Worm (Caenorhabditis elegans): ENCODE results near the gene acr-9.
A peak's percentile ranks its signal among the peaks of the same experiment; 100 is the strongest.

acr-9 gene

DNA sequence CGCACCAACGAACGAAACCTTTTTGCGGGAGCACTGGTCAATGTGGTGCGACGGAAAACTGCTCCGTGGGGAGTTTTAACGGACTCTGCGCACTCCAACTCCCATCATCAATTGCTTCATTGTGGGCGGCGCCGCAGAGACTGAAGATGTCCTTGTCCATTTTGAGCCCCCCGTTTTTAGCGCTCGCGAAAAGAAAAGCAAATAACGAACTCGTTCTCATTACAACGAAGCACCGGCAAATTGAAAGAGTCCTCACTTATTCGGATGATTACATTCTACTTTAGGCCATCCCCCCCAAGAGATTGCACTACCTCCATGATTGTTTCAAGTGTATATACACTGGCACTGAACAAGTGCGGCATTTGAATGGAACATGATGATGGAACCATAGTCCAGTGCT, at the start of gene acr-9:
Gene acr-9, minus strand, starts transcription at position 101 of the 400 bp plus-strand sequence.
- TF ChIP-seq pes-1 (GFP tag; IDR thresholded peaks at IDR 0.05), result no peak
- TF ChIP-seq tbx-11 (GFP tag; IDR thresholded peaks at IDR 0.05), result no peak
- TF ChIP-seq scrt-1 (GFP tag; IDR thresholded peaks at IDR 0.05), result no peak
- TF ChIP-seq F13C5.2 (tag; optimal IDR thresholded peaks at IDR 0.05), result no peak
- no peak for TF ChIP-seq hmbx-1 (tag; optimal IDR thresholded peaks at IDR 0.05)
- TF ChIP-seq flt-1 (GFP tag; IDR thresholded peaks at IDR 0.05), result no peak
- no peak for TF ChIP-seq hmg-4 (GFP tag; optimal IDR thresholded peaks at IDR 0.05)
- no peak for TF ChIP-seq sea-1 (GFP tag; conservative IDR thresholded peaks at IDR 0.05)

DNA sequence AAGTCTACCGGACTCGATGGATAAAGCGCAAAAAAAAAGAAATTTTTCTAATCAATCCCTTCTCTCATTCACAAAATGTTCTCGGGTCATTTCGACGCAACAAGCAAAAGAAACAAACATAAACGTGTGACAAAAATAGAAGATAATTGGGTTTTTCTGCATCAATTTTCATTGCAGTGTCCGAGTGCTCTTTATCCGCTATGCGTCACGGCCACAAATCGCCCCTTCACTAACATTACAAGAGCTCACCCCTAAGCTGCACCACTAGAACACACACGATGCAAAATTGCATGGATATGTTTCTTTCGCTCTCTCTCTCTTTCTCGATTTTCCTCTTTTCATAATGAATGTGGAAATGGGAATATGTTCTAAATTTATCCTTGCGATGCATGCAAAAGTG, 49.5 kb upstream of the acr-9 start:
- TF ChIP-seq tra-4 (tag; optimal IDR thresholded peaks at IDR 0.05) (no peak), flt-1 (GFP tag; IDR thresholded peaks at IDR 0.05) (no peak), ceh-13 (GFP tag; optimal IDR thresholded peaks at IDR 0.05) (no peak), ama-1 (optimal IDR thresholded peaks at IDR 0.05) (no peak), aly-1 (tag; optimal IDR thresholded peaks at IDR 0.05) (no peak), hmbx-1 (tag; optimal IDR thresholded peaks at IDR 0.05) (no peak), scrt-1 (GFP tag; IDR thresholded peaks at IDR 0.05) (no peak), hmg-4 (GFP tag; optimal IDR thresholded peaks at IDR 0.05) (no peak), tbx-11 (GFP tag; IDR thresholded peaks at IDR 0.05) (no peak)

DNA sequence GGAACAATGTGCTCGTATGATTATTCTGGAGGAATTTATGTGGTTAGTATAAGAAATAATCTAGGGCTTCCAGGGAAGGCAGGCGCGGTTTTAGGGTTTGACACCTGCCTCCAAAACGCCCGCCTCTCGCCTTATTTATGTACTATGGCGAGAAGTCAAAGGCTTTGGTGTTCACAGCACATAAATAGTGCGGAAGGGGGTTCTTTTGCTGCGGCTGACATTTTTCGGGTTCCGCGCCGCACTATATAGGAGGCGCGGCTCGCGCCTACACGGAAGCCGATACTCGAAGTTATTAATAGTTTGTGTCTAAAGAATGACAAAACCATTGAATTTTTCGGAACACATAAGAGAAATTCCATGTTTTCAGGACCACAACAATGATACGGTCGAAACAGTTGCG, 43.6 kb upstream of the acr-9 start:
- no peak for TF ChIP-seq flt-1 (GFP tag; IDR thresholded peaks at IDR 0.05)
- no peak for TF ChIP-seq aly-1 (tag; optimal IDR thresholded peaks at IDR 0.05)
- TF ChIP-seq sea-1 (GFP tag; conservative IDR thresholded peaks at IDR 0.05), result no peak
- no peak for TF ChIP-seq hmbx-1 (tag; optimal IDR thresholded peaks at IDR 0.05)
- no peak for TF ChIP-seq hmg-4 (GFP tag; optimal IDR thresholded peaks at IDR 0.05)
- TF ChIP-seq hnd-1 (tag; optimal IDR thresholded peaks at IDR 0.05), result no peak
- no peak for TF ChIP-seq ceh-13 (GFP tag; optimal IDR thresholded peaks at IDR 0.05)
- no peak for TF ChIP-seq tra-4 (tag; optimal IDR thresholded peaks at IDR 0.05)
- no peak for TF ChIP-seq F13C5.2 (tag; optimal IDR thresholded peaks at IDR 0.05)
- TF ChIP-seq ama-1 (optimal IDR thresholded peaks at IDR 0.05), result no peak
- no peak for TF ChIP-seq tbx-11 (GFP tag; IDR thresholded peaks at IDR 0.05)
- TF ChIP-seq ceh-36 (tag; optimal IDR thresholded peaks at IDR 0.05), result no peak
- no peak for TF ChIP-seq ets-7 (tag; optimal IDR thresholded peaks at IDR 0.05)
- TF ChIP-seq pes-1 (GFP tag; IDR thresholded peaks at IDR 0.05), result no peak
- TF ChIP-seq scrt-1 (GFP tag; IDR thresholded peaks at IDR 0.05), result no peak
- no peak for TF ChIP-seq tbx-37 (GFP tag; conservative IDR thresholded peaks at IDR 0.05)

DNA sequence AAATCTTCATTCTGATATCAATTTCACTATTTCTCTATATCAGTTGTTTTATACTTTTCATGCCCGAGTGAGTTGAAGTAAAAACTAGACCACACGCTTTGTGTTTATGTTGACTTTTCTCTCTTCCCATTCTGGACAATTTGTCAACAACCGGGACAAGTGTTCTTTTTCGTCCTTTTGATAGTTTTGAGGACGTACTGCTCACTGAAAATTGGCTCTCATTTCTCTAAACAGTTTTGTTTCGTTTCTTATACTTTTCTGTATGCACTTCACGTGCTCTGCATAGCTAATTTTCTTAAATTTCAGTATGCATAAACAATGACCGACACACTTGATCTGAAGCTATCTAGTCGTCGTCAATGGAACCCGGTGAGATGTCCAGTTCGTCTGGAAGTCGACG, 41.0 kb upstream of the acr-9 start, which contains the start of gene adm-2:
Gene adm-2, plus strand, starts transcription at position 301 of the 400 bp plus-strand sequence.
- TF ChIP-seq tbx-11 (GFP tag; IDR thresholded peaks at IDR 0.05), result no peak
- TF ChIP-seq ceh-36 (tag; optimal IDR thresholded peaks at IDR 0.05), result no peak
- TF ChIP-seq scrt-1 (GFP tag; IDR thresholded peaks at IDR 0.05), result no peak

DNA sequence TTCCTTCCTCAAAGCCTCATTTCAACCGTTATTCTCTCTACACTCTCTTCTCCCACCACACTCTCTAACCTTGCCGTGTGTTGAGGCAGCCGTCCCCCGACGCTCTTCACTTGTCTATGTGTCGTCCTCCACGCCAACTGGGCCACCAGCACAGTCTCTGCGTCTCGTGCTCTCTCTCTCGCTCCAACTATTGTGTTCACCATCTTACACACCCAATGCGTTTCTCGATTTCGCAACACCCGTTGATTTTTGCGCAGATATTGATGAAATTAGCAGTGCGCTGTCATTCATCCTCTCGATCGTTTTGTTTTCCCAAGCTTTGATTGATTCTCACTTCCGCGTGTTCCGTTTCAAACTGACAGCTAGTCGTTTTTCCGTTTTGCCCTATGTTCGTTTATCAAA, 40.4 kb upstream of the acr-9 start:
- TF ChIP-seq aly-1 (tag; optimal IDR thresholded peaks at IDR 0.05) (peak; percentile 30), hmg-4 (GFP tag; optimal IDR thresholded peaks at IDR 0.05) (peak; percentile 36), F13C5.2 (tag; optimal IDR thresholded peaks at IDR 0.05) (peak; percentile 7), B0310.2 (tag; optimal IDR thresholded peaks at IDR 0.05) (no peak)

DNA sequence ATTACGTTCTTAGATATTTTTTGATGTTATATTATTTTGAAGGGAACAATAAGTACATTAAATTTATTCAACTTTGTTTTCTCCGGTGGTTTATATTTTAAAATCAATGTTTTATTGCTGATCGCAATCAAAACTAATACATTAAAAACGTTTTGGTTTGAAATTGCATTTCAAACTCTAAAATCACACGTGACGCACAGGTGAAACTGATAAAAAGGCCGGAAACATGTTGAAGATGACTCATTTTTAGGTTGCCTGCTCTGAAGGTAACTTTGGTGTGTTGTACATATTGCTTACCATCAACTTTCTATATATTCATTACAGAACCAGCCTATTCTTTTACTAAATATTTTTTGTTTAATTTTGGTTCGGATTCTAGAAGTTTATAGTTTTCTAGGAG, 39.0 kb upstream of the acr-9 start:
- TF ChIP-seq flt-1 (GFP tag; IDR thresholded peaks at IDR 0.05) (no peak), pes-1 (GFP tag; IDR thresholded peaks at IDR 0.05) (no peak), B0310.2 (tag; optimal IDR thresholded peaks at IDR 0.05) (no peak), ceh-36 (tag; optimal IDR thresholded peaks at IDR 0.05) (no peak), tbx-11 (GFP tag; IDR thresholded peaks at IDR 0.05) (no peak), tbx-37 (GFP tag; conservative IDR thresholded peaks at IDR 0.05) (no peak), F13C5.2 (tag; optimal IDR thresholded peaks at IDR 0.05) (no peak), aly-1 (tag; optimal IDR thresholded peaks at IDR 0.05) (no peak), ceh-13 (GFP tag; optimal IDR thresholded peaks at IDR 0.05) (no peak), tra-4 (tag; optimal IDR thresholded peaks at IDR 0.05) (no peak), hmg-4 (GFP tag; optimal IDR thresholded peaks at IDR 0.05) (no peak), sea-1 (GFP tag; conservative IDR thresholded peaks at IDR 0.05) (no peak), ama-1 (optimal IDR thresholded peaks at IDR 0.05) (no peak), hmbx-1 (tag; optimal IDR thresholded peaks at IDR 0.05) (no peak), ets-7 (tag; optimal IDR thresholded peaks at IDR 0.05) (no peak), hnd-1 (tag; optimal IDR thresholded peaks at IDR 0.05) (no peak), scrt-1 (GFP tag; IDR thresholded peaks at IDR 0.05) (no peak)

DNA sequence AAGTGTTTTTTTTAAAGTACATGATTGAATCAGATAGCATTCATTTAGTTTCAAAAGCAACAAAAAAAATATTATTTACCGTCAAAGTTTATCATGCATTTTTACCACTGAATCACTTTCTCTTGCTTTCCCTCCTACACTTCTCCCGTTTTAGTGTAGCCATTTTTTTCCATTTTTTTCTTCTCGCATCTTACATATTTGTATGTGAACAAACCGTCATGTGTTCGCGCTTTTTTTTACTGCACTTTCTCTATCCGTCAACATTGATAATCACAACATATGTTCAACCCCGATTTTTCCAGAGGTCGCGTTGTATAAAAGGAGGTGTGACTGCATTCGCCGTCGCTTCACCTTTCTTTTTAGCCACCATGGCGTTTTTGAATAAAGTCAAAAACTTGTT, 30.2 kb upstream of the acr-9 start, which contains the start of gene gck-4:
Gene gck-4, plus strand, starts transcription at position 301 of the 400 bp plus-strand sequence.
- TF ChIP-seq hmg-4 (GFP tag; optimal IDR thresholded peaks at IDR 0.05) (no peak), hmbx-1 (tag; optimal IDR thresholded peaks at IDR 0.05) (no peak), scrt-1 (GFP tag; IDR thresholded peaks at IDR 0.05) (no peak), sea-1 (GFP tag; conservative IDR thresholded peaks at IDR 0.05) (no peak), ceh-13 (GFP tag; optimal IDR thresholded peaks at IDR 0.05) (no peak), flt-1 (GFP tag; IDR thresholded peaks at IDR 0.05) (no peak), tra-4 (tag; optimal IDR thresholded peaks at IDR 0.05) (no peak), hnd-1 (tag; optimal IDR thresholded peaks at IDR 0.05) (no peak), ama-1 (optimal IDR thresholded peaks at IDR 0.05) (no peak), F13C5.2 (tag; optimal IDR thresholded peaks at IDR 0.05) (no peak), tbx-37 (GFP tag; conservative IDR thresholded peaks at IDR 0.05) (no peak), ets-7 (tag; optimal IDR thresholded peaks at IDR 0.05) (no peak)

DNA sequence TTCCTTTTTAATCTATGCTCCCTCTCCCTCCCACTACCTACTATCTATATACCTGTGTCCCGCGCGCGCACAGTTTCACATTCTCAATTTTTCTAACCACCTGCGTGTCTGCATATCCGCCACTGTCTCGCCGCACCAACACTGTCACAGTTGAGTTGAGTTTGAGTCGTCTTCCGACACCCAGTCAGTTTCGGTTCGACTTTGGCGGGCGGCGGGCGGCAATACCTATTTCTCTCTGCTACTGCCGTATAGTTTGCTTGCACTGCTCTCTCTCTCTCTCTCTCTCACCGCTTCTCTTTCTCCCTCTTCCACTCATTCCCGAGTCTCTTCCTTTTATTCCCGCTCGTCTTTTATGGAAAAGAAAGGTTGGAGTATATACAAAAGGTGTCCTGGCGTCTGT, 28.7 kb upstream of the acr-9 start:
- TF ChIP-seq ceh-13 (GFP tag; optimal IDR thresholded peaks at IDR 0.05) (no peak), scrt-1 (GFP tag; IDR thresholded peaks at IDR 0.05) (no peak), hmg-4 (GFP tag; optimal IDR thresholded peaks at IDR 0.05) (peak; percentile 68), B0310.2 (tag; optimal IDR thresholded peaks at IDR 0.05) (peak; percentile 34), sea-1 (GFP tag; conservative IDR thresholded peaks at IDR 0.05) (no peak), ets-7 (tag; optimal IDR thresholded peaks at IDR 0.05) (no peak), flt-1 (GFP tag; IDR thresholded peaks at IDR 0.05) (no peak), tra-4 (tag; optimal IDR thresholded peaks at IDR 0.05) (no peak), hnd-1 (tag; optimal IDR thresholded peaks at IDR 0.05) (no peak), pes-1 (GFP tag; IDR thresholded peaks at IDR 0.05) (no peak), ceh-36 (tag; optimal IDR thresholded peaks at IDR 0.05) (no peak), hmbx-1 (tag; optimal IDR thresholded peaks at IDR 0.05) (no peak), tbx-37 (GFP tag; conservative IDR thresholded peaks at IDR 0.05) (no peak), F13C5.2 (tag; optimal IDR thresholded peaks at IDR 0.05) (no peak), ama-1 (optimal IDR thresholded peaks at IDR 0.05) (no peak)

All from whole organism, early embryonic.